Worm (Caenorhabditis elegans) whole organism, late embryonic: ENCODE measurements around the gene klp-13.

ENCODE experiments used
- ama-1 ChIP-seq: fragments of 150-350 bp; optimal IDR thresholded peaks from 2 replicates; lab custom pipeline; 2014
- ceh-30 ChIP-seq: fragments of 150-350 bp; optimal IDR thresholded peaks from 2 replicates; lab custom pipeline; 2014; ENCODE audit warnings: missing biosample characterization, missing genetic modification characterization
- ceh-31 ChIP-seq: sonication (generic microtip); optimal IDR thresholded peaks from 2 replicates; lab custom pipeline; 2016; ENCODE audit warnings: missing genetic modification characterization, missing compliant biosample characterization
- ceh-6 ChIP-seq: fragments of 200-800 bp; sonication (Bioruptor generic); optimal IDR thresholded peaks from 2 replicates; lab custom pipeline; 2018; ENCODE audit warnings: mild to moderate bottlenecking, missing genetic modification characterization, missing compliant biosample characterization
- ets-4 ChIP-seq: sonication (generic microtip); optimal IDR thresholded peaks from 2 replicates; lab custom pipeline; 2016; ENCODE audit warnings: missing genetic modification characterization, missing compliant biosample characterization
- lin-11 ChIP-seq: fragments of 200-800 bp; sonication (Bioruptor generic); optimal IDR thresholded peaks from 2 replicates; lab custom pipeline; 2018; ENCODE audit warnings: mild to moderate bottlenecking, missing genetic modification characterization, missing compliant biosample characterization
- nfya-1 ChIP-seq: sonication (generic microtip); optimal IDR thresholded peaks from 2 replicates; lab custom pipeline; 2017; ENCODE audit warnings: missing genetic modification characterization, mild to moderate bottlenecking, missing compliant biosample characterization, antibody characterized with exemption, moderate library complexity
- nhr-11 ChIP-seq: fragments of 150-350 bp; optimal IDR thresholded peaks from 2 replicates; lab custom pipeline; 2014; ENCODE audit warnings: missing biosample characterization, missing genetic modification characterization
- odd-2 ChIP-seq: sonication (generic microtip); optimal IDR thresholded peaks from 2 replicates; lab custom pipeline; 2017; ENCODE audit warnings: antibody characterized with exemption, mild to moderate bottlenecking, missing genetic modification characterization, missing compliant biosample characterization
- pha-2 ChIP-seq: sonication (generic microtip); optimal IDR thresholded peaks from 2 replicates; lab custom pipeline; 2017; ENCODE audit warnings: mild to moderate bottlenecking, missing genetic modification characterization, missing compliant biosample characterization
- pha-4 ChIP-seq: fragments of 150-350 bp; optimal IDR thresholded peaks from 2 replicates; lab custom pipeline; 2018; ENCODE audit warnings: missing biosample characterization, missing genetic modification reagents, missing genetic modification characterization
- rnt-1 ChIP-seq: sonication (generic microtip); optimal IDR thresholded peaks from 2 replicates; lab custom pipeline; 2016; ENCODE audit warnings: missing genetic modification characterization, missing compliant biosample characterization
- tbx-2 ChIP-seq: sonication (generic microtip); optimal IDR thresholded peaks from 2 replicates; lab custom pipeline; 2016; ENCODE audit warnings: missing genetic modification characterization, missing compliant biosample characterization

DNA sequence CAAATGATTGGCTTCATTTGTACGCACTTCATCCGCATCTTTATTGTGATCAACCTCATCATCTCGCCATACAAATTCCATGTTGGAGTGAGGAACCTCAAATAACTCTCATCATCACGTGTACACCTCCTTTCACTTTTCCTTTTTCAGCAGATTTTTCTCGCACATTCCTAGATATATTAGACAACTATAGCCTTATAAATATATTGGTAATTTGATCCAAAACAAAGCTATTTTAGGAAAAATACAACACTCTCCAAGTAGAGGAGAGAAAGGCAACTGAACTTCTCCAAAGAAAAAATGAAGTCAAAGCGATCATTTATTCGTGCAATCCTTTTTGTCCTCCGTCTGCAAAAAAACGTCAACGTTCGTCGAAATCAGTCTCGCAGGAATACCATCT is 26.0 kb upstream of the klp-13 start, which contains the start of gene R07E4.1:
- TF ChIP-seq pha-4 (tag; lab: Kevin White, UChicago) (no peak), ama-1 (lab: Kevin White, UChicago) (no peak), odd-2 (no peak), ceh-30 (tag; lab: Kevin White, UChicago) (no peak), ceh-6 (no peak), rnt-1 (tag; lab: Kevin White, UChicago) (no peak), ets-4 (no peak), ceh-31 (tag; lab: Kevin White, UChicago) (no peak), nfya-1 (no peak), tbx-2 (tag; lab: Kevin White, UChicago) (no peak), nhr-11 (tag; lab: Kevin White, UChicago) (no peak), pha-2 (tag; lab: Kevin White, UChicago) (no peak), lin-11 (tag; lab: Kevin White, UChicago) (no peak)
